Fruit fly (Drosophila melanogaster) whole organism, adult: ENCODE results near the gene CG14931.

Experiments used
- CG11617 ChIP-seq: fragments of 200-800 bp; sonication (Bioruptor generic); optimal IDR thresholded peaks from 2 replicates; lab custom pipeline; 2017; ENCODE audit warnings: mild to moderate bottlenecking, missing biosample characterization, missing genetic modification reagents, missing genetic modification characterization
- CG12768 ChIP-seq: fragments of 200-800 bp; sonication (Bioruptor generic); optimal IDR thresholded peaks from 2 replicates; lab custom pipeline; 2017; ENCODE audit warnings: missing biosample characterization, missing genetic modification characterization, mild to moderate bottlenecking, moderate library complexity, missing genetic modification reagents
- CG14711 ChIP-seq: fragments of 200-800 bp; sonication (Bioruptor generic); optimal IDR thresholded peaks from 2 replicates; lab custom pipeline; 2018; ENCODE audit warnings: missing biosample characterization, mild to moderate bottlenecking, missing genetic modification characterization, moderate library complexity
- CG1620 ChIP-seq: fragments of 200-800 bp; sonication (Bioruptor generic); optimal IDR thresholded peaks from 2 replicates; lab custom pipeline; 2016; ENCODE audit warnings: missing biosample characterization, missing genetic modification characterization
- CG33017 ChIP-seq: fragments of 200-800 bp; sonication (Bioruptor generic); optimal IDR thresholded peaks from 2 replicates; lab custom pipeline; 2018; ENCODE audit warnings: missing biosample characterization, mild to moderate bottlenecking, missing genetic modification characterization, moderate library complexity
- CG5204 ChIP-seq: fragments of 200-800 bp; sonication (Bioruptor generic); optimal IDR thresholded peaks from 2 replicates; lab custom pipeline; 2016; ENCODE audit warnings: missing biosample characterization, missing genetic modification characterization
- CG7045 ChIP-seq: fragments of 200-800 bp; sonication (Bioruptor generic); optimal IDR thresholded peaks from 2 replicates; lab custom pipeline; 2017; ENCODE audit warnings: missing biosample characterization, mild to moderate bottlenecking, missing genetic modification characterization
- CG7101 ChIP-seq: fragments of 200-800 bp; sonication (Bioruptor generic); optimal IDR thresholded peaks from 2 replicates; lab custom pipeline; 2018; ENCODE audit warnings: missing biosample characterization, mild to moderate bottlenecking, missing genetic modification characterization, moderate library complexity
- Clk ChIP-seq: fragments of 200-800 bp; sonication (Bioruptor generic); optimal IDR thresholded peaks from 2 replicates; lab custom pipeline; 2017; ENCODE audit warnings: missing biosample characterization, missing genetic modification characterization
- Crg-1 ChIP-seq: fragments of 200-800 bp; sonication (Bioruptor generic); optimal IDR thresholded peaks from 2 replicates; lab custom pipeline; 2016; ENCODE audit warnings: missing biosample characterization, missing genetic modification characterization
- Hr96 ChIP-seq: fragments of 200-800 bp; sonication (Bioruptor generic); optimal IDR thresholded peaks from 2 replicates; lab custom pipeline; 2016; ENCODE audit warnings: missing biosample characterization, missing genetic modification characterization
- Mnt ChIP-seq: fragments of 200-800 bp; sonication (Bioruptor generic); optimal IDR thresholded peaks from 2 replicates; lab custom pipeline; 2016; ENCODE audit warnings: missing biosample characterization, mild to moderate bottlenecking, missing genetic modification characterization
- bab1 ChIP-seq: fragments of 200-800 bp; sonication (Bioruptor generic); optimal IDR thresholded peaks from 3 replicates; lab custom pipeline; 2019; ENCODE audit warnings: missing biosample characterization, mild to moderate bottlenecking, missing genetic modification characterization, moderate library complexity
- cic ChIP-seq: fragments of 200-800 bp; sonication (Bioruptor generic); optimal IDR thresholded peaks from 2 replicates; lab custom pipeline; 2017; ENCODE audit warnings: missing biosample characterization, mild to moderate bottlenecking, missing genetic modification characterization, moderate library complexity
- cnc ChIP-seq, 2 experiments: fragments of >200 bp; optimal IDR thresholded peaks; 2 replicates each; lab custom pipeline; 2017
- kay ChIP-seq: fragments of 200-800 bp; sonication (Bioruptor generic); peaks from one replicate; lab custom pipeline; 2016; ENCODE audit warnings: missing biosample characterization, missing genetic modification characterization, borderline replicate concordance
- ovo ChIP-seq: fragments of 200-800 bp; sonication (Bioruptor generic); optimal IDR thresholded peaks from 2 replicates; lab custom pipeline; 2016; ENCODE audit warnings: missing biosample characterization, missing genetic modification characterization
- pad ChIP-seq: fragments of 200-800 bp; sonication (Bioruptor generic); optimal IDR thresholded peaks from 3 replicates; lab custom pipeline; 2017; ENCODE audit warnings: missing biosample characterization, missing genetic modification characterization, mild to moderate bottlenecking, moderate library complexity, missing genetic modification reagents
- tj ChIP-seq: fragments of 200-800 bp; sonication (Bioruptor generic); optimal IDR thresholded peaks from 3 replicates; lab custom pipeline; 2017; ENCODE audit warnings: missing biosample characterization, mild to moderate bottlenecking, missing genetic modification characterization, moderate library complexity
- toe ChIP-seq: fragments of 200-800 bp; sonication (Bioruptor generic); optimal IDR thresholded peaks from 2 replicates; lab custom pipeline; 2016; ENCODE audit warnings: missing biosample characterization, missing genetic modification characterization

The CG14931 gene

dm6 chr2L:11792265-11792664 is 4.1 kb downstream of the CG14931 start, which contains the start of gene Tsp33B:
Gene Tsp33B, minus strand, starts transcription at chr2L:11792365.
- TF ChIP-seq pad (GFP tag; lab: Kevin White, UChicago): no peak
- no peak for TF ChIP-seq CG11617 (GFP tag; lab: Kevin White, UChicago)
- TF ChIP-seq CG33017 (tag; lab: Kevin White, UChicago): no peak
- no peak for TF ChIP-seq CG1620 (GFP tag; lab: Kevin White, UChicago)
- TF ChIP-seq Mnt: no peak
- no peak for TF ChIP-seq Hr96 (GFP tag; lab: Kevin White, UChicago)
- no peak for TF ChIP-seq tj
- no peak for TF ChIP-seq CG5204 (GFP tag; lab: Kevin White, UChicago)

dm6 chr2L:11793986-11794385 is 5.9 kb downstream of the CG14931 start, which contains the start of gene CG14937:
Gene CG14937, minus strand, starts transcription at chr2L:11794086.
- TF ChIP-seq CG11617 (GFP tag; lab: Kevin White, UChicago): no peak
- no peak for TF ChIP-seq toe
- no peak for TF ChIP-seq CG1620 (GFP tag; lab: Kevin White, UChicago)

dm6 chr2L:11797127-11797526 is 9.0 kb downstream of the CG14931 start:
- no peak for TF ChIP-seq toe

- no peak for TF ChIP-seq CG1620 (GFP tag; lab: Kevin White, UChicago)
- TF ChIP-seq pad (GFP tag; lab: Kevin White, UChicago): peak; percentile 93
Measured at dm6 chr2L:11804228-11805044, 16.3 kb downstream of the CG14931 start.

- TF ChIP-seq CG5204 (GFP tag; lab: Kevin White, UChicago) (peak; percentile 38), CG12768 (no peak), bab1 (GFP tag; lab: Kevin White, UChicago) (no peak), CG1620 (GFP tag; lab: Kevin White, UChicago) (no peak), toe (no peak), Clk (GFP tag; lab: Kevin White, UChicago) (peak; percentile 14), CG7101 (no peak), CG33017 (tag; lab: Kevin White, UChicago) (no peak), Hr96 (GFP tag; lab: Kevin White, UChicago) (no peak), pad (GFP tag; lab: Kevin White, UChicago) (peak; percentile 81), CG14711 (no peak), Mnt (no peak)
Measured at dm6 chr2L:11806022-11806700, 18.0 kb downstream of the CG14931 start.

dm6 chr2L:11806701-11807674 is 18.9 kb downstream of the CG14931 start:
- TF ChIP-seq Hr96 (GFP tag; lab: Kevin White, UChicago) (peak; percentile 66), cnc (optimal IDR thresholded peaks at IDR 0.05; lab: Kevin White, UChicago) (no peak), CG14711 (peak; percentile 28), ovo (no peak), CG12768 (peak; percentile 84), CG33017 (tag; lab: Kevin White, UChicago) (peak; percentile 69), CG7101 (peak; percentile 30), Crg-1 (GFP tag; lab: Kevin White, UChicago) (no peak), bab1 (GFP tag; lab: Kevin White, UChicago) (peak; percentile 41), pad (GFP tag; lab: Kevin White, UChicago) (peak; percentile 17), CG1620 (GFP tag; lab: Kevin White, UChicago) (no peak), tj (peak; percentile 54), Mnt (peak; percentile 78), CG7045 (GFP tag; lab: Kevin White, UChicago) (peak; percentile 55), CG11617 (GFP tag; lab: Kevin White, UChicago) (peak; percentile 9), CG5204 (GFP tag; lab: Kevin White, UChicago) (no peak), Clk (GFP tag; lab: Kevin White, UChicago) (peak; percentile 17), cic (peak; percentile 93), toe (peak; percentile 23), kay (GFP tag; lab: Kevin White, UChicago) (no peak)
